Fruit fly (Drosophila melanogaster): ENCODE results near the gene CadN.

- TF ChIP-seq jumu (GFP tag; optimal IDR thresholded peaks at IDR 0.05), result no peak
- TF ChIP-seq tna (GFP tag; IDR thresholded peaks at IDR 0.05; ENCODE audit: partially characterized antibody), result no peak
- no peak for TF ChIP-seq al (GFP tag; IDR thresholded peaks at IDR 0.05)
- no peak for TF ChIP-seq CG15514 (GFP tag; optimal IDR thresholded peaks at IDR 0.05)
- no peak; the same call in 1 of the 2 replicates for TF ChIP-seq Bgb (GFP tag; IDR thresholded peaks at IDR 0.05; ENCODE audit: partially characterized antibody)
- TF ChIP-seq CG5953 (GFP tag; IDR thresholded peaks at IDR 0.05), result no peak
- no peak for TF ChIP-seq ac (GFP tag; optimal IDR thresholded peaks at IDR 0.05)
- TF ChIP-seq shn (GFP tag; optimal IDR thresholded peaks at IDR 0.05), result no peak
- TF ChIP-seq scrt (GFP tag; optimal IDR thresholded peaks at IDR 0.05), result no peak
- no peak for TF ChIP-seq CG4707 (GFP tag; optimal IDR thresholded peaks at IDR 0.05)
- no peak for TF ChIP-seq CG12299 (tag; optimal IDR thresholded peaks at IDR 0.05)
- no peak for TF ChIP-seq Dip3 (GFP tag; optimal IDR thresholded peaks at IDR 0.05)
- no peak for TF ChIP-seq fu2 (GFP tag; optimal IDR thresholded peaks at IDR 0.05)
Measured at dm6 chr2L:17735547-17735958, 42.6 kb downstream of the CadN start.
